Worm (Caenorhabditis elegans) whole organism, L4/young adult: ENCODE results near the gene str-240.

Experiments
- W03F9.2 ChIP-seq: fragments of 150-350 bp; optimal IDR thresholded peaks from 2 replicates; lab custom pipeline; 2014; ENCODE audit warnings: missing biosample characterization, missing genetic modification characterization
- dao-5 ChIP-seq: sonication (generic microtip); optimal IDR thresholded peaks from 2 replicates; lab custom pipeline; 2016; ENCODE audit warnings: missing genotype, missing genetic modification characterization, moderate library complexity, missing compliant biosample characterization
- him-1 ChIP-seq: sonication (generic microtip); optimal IDR thresholded peaks from 2 replicates; lab custom pipeline; 2016; ENCODE audit warnings: missing genotype, missing genetic modification reagents, missing genetic modification characterization, missing compliant biosample characterization

- TF ChIP-seq him-1 (tag; lab: Kevin White, UChicago) = no peak
- no peak for TF ChIP-seq W03F9.2 (tag; lab: Kevin White, UChicago)
- no peak for TF ChIP-seq dao-5 (tag; lab: Kevin White, UChicago)
Measured at ce11 chrV:1547843-1548242, 26.1 kb upstream of the str-240 start, which contains the start of gene F52F10.2.
